Worm (Caenorhabditis elegans): ENCODE results near the gene R10D12.6.

R10D12.6 gene

DNA sequence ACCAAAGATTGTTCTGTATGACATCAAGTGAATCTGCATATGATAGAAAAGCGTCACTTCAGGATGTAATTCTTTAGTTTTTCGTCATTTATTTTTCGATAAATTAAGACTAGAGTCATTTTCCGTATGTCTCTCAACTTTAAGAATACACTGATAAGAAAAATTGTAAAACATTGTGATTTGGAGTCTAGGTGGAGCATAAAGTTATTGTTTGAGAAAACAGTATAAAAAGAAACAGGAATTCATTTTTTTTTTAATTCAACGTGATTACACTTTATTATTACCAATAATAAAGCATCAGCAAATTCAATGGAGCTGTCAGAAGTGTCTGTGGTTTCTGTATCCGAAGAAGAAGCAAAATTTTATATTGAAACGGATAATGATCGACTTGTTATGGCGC is at the start of gene R10D12.6:
Gene R10D12.6, plus strand, starts transcription at position 301 of the 400 bp plus-strand sequence.
- TF ChIP-seq elt-2 (tag; optimal IDR thresholded peaks at IDR 0.05) (peak; percentile 3), pqm-1 (tag; optimal IDR thresholded peaks at IDR 0.05) (peak; percentile 38), sea-2 (GFP tag; optimal IDR thresholded peaks at IDR 0.05) (no peak)

DNA sequence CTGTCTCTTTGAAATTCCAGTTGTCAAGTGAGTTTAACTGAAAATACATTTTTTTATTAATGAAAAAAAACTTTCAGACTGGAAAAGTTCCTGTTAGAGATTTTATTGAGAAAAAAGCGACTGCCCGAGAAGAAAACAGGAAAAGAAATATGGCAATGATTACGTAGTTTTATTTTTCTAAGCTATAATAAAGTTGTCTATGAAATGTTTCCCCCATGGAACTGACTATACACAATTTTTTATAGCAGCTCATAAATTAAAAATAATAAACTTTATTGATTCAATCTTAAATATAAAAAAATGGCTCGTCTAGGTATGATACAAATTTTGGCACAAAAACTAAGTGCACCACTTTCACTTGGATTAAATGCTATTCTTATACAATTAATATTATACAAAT is 46.6 kb upstream of the R10D12.6 start, which contains the start of gene C06B3.1:
Gene C06B3.1, plus strand, starts transcription at position 301 of the 400 bp plus-strand sequence.
- TF ChIP-seq lsy-12 (tag; optimal IDR thresholded peaks at IDR 0.05) (no peak), ceh-9 (tag; optimal IDR thresholded peaks at IDR 0.05) (no peak), elt-1 (tag; optimal IDR thresholded peaks at IDR 0.05) (no peak), daf-12 (tag; optimal IDR thresholded peaks at IDR 0.05) (no peak), mml-1 (tag; optimal IDR thresholded peaks at IDR 0.05) (no peak), egl-27 (tag; optimal IDR thresholded peaks at IDR 0.05) (no peak), hmg-11 (tag; optimal IDR thresholded peaks at IDR 0.05) (no peak), egl-5 (tag; optimal IDR thresholded peaks at IDR 0.05) (no peak), aly-2 (tag; optimal IDR thresholded peaks at IDR 0.05) (no peak), nhr-237 (tag; optimal IDR thresholded peaks at IDR 0.05) (no peak), pha-4 (tag; optimal IDR thresholded peaks at IDR 0.05) (no peak), nhr-43 (tag; optimal IDR thresholded peaks at IDR 0.05; ENCODE audit: poor library complexity, severe bottlenecking) (no peak), nhr-28 (tag; optimal IDR thresholded peaks at IDR 0.05) (no peak), ceh-28 (tag; optimal IDR thresholded peaks at IDR 0.05) (no peak), pqm-1 (tag; optimal IDR thresholded peaks at IDR 0.05) (no peak), elt-2 (tag; optimal IDR thresholded peaks at IDR 0.05) (no peak), eor-1 (tag; optimal IDR thresholded peaks at IDR 0.05) (no peak)

DNA sequence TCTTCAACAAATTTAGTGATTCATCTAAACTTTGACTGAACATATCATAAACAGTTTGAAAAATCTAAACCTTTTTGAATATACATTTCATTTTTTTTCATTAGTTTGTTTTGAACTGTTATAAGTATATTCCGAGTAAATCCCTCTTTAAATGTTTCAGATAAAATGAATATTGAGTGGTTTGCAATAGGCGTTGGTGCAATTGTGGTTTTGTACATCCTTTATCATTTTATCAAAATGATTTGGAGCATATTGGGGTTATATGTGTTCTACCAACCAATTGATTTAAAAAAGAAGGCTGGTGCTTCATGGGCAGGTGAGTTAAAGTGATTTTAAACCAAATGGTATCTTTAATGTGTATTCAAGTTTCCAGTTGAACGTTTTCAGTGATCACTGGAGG is 44.7 kb upstream of the R10D12.6 start, which contains the start of gene stdh-3:
Gene stdh-3, plus strand, starts transcription at position 166 of the 400 bp plus-strand sequence.
- no peak for TF ChIP-seq ceh-16 (tag; optimal IDR thresholded peaks at IDR 0.05)
- TF ChIP-seq aly-2 (tag; optimal IDR thresholded peaks at IDR 0.05) = no peak
- no peak for TF ChIP-seq elt-3 (tag; optimal IDR thresholded peaks at IDR 0.05)
- TF ChIP-seq sea-2 (GFP tag; optimal IDR thresholded peaks at IDR 0.05) = no peak
- TF ChIP-seq ceh-28 (tag; optimal IDR thresholded peaks at IDR 0.05) = no peak
- no peak for TF ChIP-seq nhr-67 (tag; optimal IDR thresholded peaks at IDR 0.05)

DNA sequence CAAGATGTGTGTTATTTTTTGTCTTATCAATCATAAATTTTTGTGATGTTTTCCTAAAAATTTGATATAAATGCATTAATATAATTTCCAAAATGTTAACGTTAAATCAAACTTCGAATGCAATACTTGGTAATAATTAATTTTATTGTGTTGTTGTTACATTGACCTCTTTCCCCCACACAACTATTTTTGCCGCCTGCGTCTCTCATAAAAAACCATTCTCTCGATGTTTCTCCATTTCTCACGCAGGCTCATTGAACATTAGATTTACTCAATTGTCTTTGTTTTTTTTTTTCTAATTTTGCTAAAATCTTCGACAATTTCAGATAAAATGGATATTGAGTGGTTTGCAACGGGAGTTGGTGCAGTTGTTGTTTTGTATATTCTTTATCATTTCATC is 42.9 kb upstream of the R10D12.6 start, which contains the start of gene stdh-1:
Gene stdh-1, plus strand, starts transcription at position 327 of the 400 bp plus-strand sequence.
- TF ChIP-seq pha-4 (tag; optimal IDR thresholded peaks at IDR 0.05) = peak; percentile 22
- no peak for TF ChIP-seq nhr-25 (tag; optimal IDR thresholded peaks at IDR 0.05)
- TF ChIP-seq elt-2 (tag; optimal IDR thresholded peaks at IDR 0.05) = peak; percentile 48
- TF ChIP-seq nhr-77 (tag; optimal IDR thresholded peaks at IDR 0.05) = no peak
- peak; percentile 50 for TF ChIP-seq egl-5 (tag; optimal IDR thresholded peaks at IDR 0.05)
- peak; percentile 5 for TF ChIP-seq hmg-11 (tag; optimal IDR thresholded peaks at IDR 0.05)
- peak; percentile 3 for TF ChIP-seq nfya-1 (tag; optimal IDR thresholded peaks at IDR 0.05; ENCODE audit: insufficient read depth)

DNA sequence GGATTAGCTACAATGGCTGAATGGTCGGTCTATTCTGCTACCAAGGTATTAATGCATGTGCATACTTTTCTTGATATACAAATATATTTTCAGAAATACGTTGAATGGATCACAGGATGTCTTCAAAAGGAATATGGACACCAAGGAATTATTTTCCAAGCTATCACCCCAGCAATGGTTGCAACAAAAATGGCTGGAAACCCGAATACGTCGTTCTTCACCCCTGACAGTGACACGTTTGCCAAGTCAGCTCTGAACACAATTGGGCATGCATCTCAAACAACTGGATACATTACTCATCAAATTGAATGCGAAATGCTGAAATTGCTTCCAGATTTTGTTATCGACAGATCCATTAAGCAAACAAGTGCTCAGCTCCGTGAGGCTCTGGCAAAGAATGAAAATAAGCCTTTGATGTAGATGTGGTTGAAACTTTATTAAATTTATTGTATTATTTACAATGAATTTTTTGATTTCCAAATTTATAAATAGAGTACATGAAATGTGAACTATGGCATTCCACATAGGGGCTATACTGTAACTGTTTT is 41.5 kb upstream of the R10D12.6 start:
- peak; percentile 27 for TF ChIP-seq lsy-12 (tag; optimal IDR thresholded peaks at IDR 0.05)
- TF ChIP-seq nhr-25 (tag; optimal IDR thresholded peaks at IDR 0.05) = peak; percentile 0
- peak; percentile 42 for TF ChIP-seq elt-2 (tag; optimal IDR thresholded peaks at IDR 0.05)
- TF ChIP-seq jun-1 (tag; optimal IDR thresholded peaks at IDR 0.05) = peak; percentile 72
- TF ChIP-seq nhr-43 (tag; optimal IDR thresholded peaks at IDR 0.05; ENCODE audit: poor library complexity, severe bottlenecking) = peak; percentile 78
- peak; percentile 98 for TF ChIP-seq ama-1 (optimal IDR thresholded peaks at IDR 0.05)
- TF ChIP-seq nhr-28 (tag; optimal IDR thresholded peaks at IDR 0.05) = no peak
- no peak for TF ChIP-seq ZK546.5 (tag; optimal IDR thresholded peaks at IDR 0.05)
- no peak for TF ChIP-seq zag-1 (tag; optimal IDR thresholded peaks at IDR 0.05)
- TF ChIP-seq pha-4 (tag; optimal IDR thresholded peaks at IDR 0.05) = peak; percentile 3

DNA sequence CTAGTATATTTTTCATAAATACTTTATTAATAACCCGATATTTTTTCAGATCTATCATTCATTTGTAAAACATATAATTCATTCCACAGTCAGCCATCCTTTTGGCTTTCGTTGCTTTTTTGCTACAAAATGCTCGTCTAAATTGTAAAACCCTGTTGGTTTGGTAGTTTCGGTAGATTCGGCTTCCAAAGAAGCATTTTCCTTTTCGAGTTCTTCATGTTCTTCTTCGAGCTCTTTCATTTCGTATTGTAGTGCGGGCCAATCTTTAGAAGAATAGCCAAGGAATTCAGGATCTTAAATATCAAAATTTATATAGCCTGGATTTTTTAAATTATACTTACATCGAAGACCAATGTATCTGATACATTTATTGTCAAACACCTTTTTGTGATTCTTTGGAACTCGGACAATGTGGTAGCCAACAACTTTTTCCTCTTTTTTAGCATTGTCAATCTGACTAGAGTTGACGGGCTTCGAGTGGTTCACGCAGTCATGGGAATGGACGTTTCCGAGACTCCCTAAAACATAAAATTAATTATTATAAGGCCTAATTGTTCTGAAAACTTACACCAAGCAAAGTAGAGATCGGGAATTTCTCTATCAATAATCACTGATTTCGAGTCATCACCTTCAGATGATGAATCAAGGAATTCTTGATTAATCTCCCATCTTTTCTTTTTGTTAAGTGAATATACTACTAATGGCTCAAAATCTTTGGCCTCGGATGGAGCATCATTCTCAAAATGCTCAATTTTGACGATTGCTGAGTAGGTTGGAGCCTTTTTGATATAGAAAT is 40.8 kb upstream of the R10D12.6 start:
- TF ChIP-seq fkh-2 (tag; optimal IDR thresholded peaks at IDR 0.05) (no peak), nfya-1 (tag; optimal IDR thresholded peaks at IDR 0.05; ENCODE audit: insufficient read depth) (peak; percentile 12), ama-1 (optimal IDR thresholded peaks at IDR 0.05) (peak; percentile 87), ztf-4 (tag; optimal IDR thresholded peaks at IDR 0.05) (peak; percentile 24), ceh-16 (tag; optimal IDR thresholded peaks at IDR 0.05) (no peak), nhr-43 (tag; optimal IDR thresholded peaks at IDR 0.05; ENCODE audit: poor library complexity, severe bottlenecking) (peak; percentile 65)
